Worm (Caenorhabditis elegans): Measurements from ENCODE around the gene sru-6.

ce11 chrIV:9512836-9513235 is 22.4 kb downstream of the sru-6 start, which contains the start of gene C33A12.3:
- TF ChIP-seq ref-1 (GFP tag; conservative IDR thresholded peaks at IDR 0.05) = no peak
- TF ChIP-seq flt-1 (GFP tag; IDR thresholded peaks at IDR 0.05) = no peak
- TF ChIP-seq tab-1 (GFP tag; IDR thresholded peaks at IDR 0.05) = no peak
- no peak for TF ChIP-seq ztf-23 (GFP tag; IDR thresholded peaks at IDR 0.05)
- no peak for TF ChIP-seq T22C8.4 (GFP tag; IDR thresholded peaks at IDR 0.05)

Measured in whole organism, midembryonic.